Worm (Caenorhabditis elegans): Measurements from ENCODE around the gene F35A5.8.

DNA sequence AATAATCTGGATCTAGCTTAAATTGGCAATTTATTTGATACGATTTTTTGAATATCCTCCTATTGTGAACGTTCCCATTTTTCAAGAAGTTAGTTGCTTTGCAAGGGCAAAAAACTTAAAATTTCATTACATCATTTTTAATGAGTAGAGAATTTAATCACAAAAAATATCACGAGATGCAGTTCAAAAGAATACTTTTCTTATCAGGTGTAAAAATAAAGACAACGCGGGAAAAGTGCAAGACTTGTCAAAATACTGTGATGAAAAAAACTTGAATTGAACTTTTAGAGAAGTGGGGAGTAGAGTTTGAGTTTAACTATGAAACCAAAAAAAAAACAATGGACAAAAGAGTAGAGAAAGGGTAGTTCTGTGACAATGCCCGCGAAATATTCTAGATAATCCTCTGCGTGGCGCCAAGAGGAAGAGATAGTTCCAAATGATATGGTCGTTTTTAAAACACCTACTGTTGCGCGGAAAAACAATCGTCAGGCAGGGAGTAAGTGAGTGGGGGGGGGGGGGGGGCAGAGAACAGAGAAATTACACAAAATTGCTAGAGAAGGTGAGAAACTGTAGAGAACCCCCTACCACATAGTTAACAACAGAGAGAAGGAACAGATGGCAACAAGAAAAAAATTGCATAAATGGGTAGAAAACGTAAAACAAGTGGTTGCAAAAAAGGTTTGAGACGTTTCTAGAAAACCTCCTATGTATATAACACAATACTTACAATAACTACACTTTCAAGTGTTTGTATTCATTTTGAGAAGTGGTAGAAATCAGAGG is 21.8 kb upstream of the F35A5.8 start:
- TF ChIP-seq pqm-1 (tag; optimal IDR thresholded peaks at IDR 0.05): no peak
- TF ChIP-seq unc-130 (tag; optimal IDR thresholded peaks at IDR 0.05): no peak
- no peak for TF ChIP-seq isw-1 (GFP tag; IDR thresholded peaks at IDR 0.05)
- TF ChIP-seq snpc-4 (tag; optimal IDR thresholded peaks at IDR 0.05): no peak
- TF ChIP-seq mep-1 (tag; optimal IDR thresholded peaks at IDR 0.05): no peak
- no peak for TF ChIP-seq nhr-90 (tag; optimal IDR thresholded peaks at IDR 0.05; ENCODE audit: poor library complexity)
- no peak for TF ChIP-seq ceh-82 (tag; optimal IDR thresholded peaks at IDR 0.05)
- TF ChIP-seq ama-1 (optimal IDR thresholded peaks at IDR 0.05): no peak
- TF ChIP-seq hlh-4 (tag; optimal IDR thresholded peaks at IDR 0.05): no peak
- TF ChIP-seq nhr-77 (tag; optimal IDR thresholded peaks at IDR 0.05): no peak
- no peak for TF ChIP-seq lin-13 (GFP tag; optimal IDR thresholded peaks at IDR 0.05)
- no peak for TF ChIP-seq elt-3 (tag; optimal IDR thresholded peaks at IDR 0.05)
- no peak for TF ChIP-seq ceh-90 (tag; optimal IDR thresholded peaks at IDR 0.05)

Data from whole organism, L1 larva.